Worm (Caenorhabditis elegans) whole organism, midembryonic: ENCODE measurements around the gene sgn-1.

Source experiments
- T22C8.4 ChIP-seq: fragments of 200-800 bp; sonication (Bioruptor generic); IDR thresholded peaks from 2 replicates; pipeline ENCODE4 v1.3.6; 2022; ENCODE audit warnings: missing genetic modification characterization, missing compliant biosample characterization
- flt-1 ChIP-seq: fragments of 200-800 bp; sonication (Bioruptor generic); IDR thresholded peaks from 2 replicates; pipeline ENCODE4 v1.3.6; 2022; ENCODE audit warnings: missing genetic modification characterization, missing compliant biosample characterization
- med-1 ChIP-seq: sonication (generic microtip); optimal IDR thresholded peaks from 2 replicates; lab custom pipeline; 2017; ENCODE audit warnings: missing genetic modification characterization, mild to moderate bottlenecking, missing compliant biosample characterization, antibody characterized with exemption, missing genetic modification reagents; ENCODE audit not compliant: insufficient read depth
- ztf-23 ChIP-seq: fragments of 200-800 bp; sonication (Bioruptor generic); IDR thresholded peaks from 2 replicates; pipeline ENCODE4 v1.3.6; 2022; ENCODE audit warnings: missing genetic modification reagents, missing genetic modification characterization, missing compliant biosample characterization
- ztf-29 ChIP-seq: fragments of 200-800 bp; sonication (Bioruptor generic); IDR thresholded peaks from 2 replicates; pipeline ENCODE4 v1.3.6; 2022; ENCODE audit warnings: missing genetic modification reagents, missing genetic modification characterization, missing compliant biosample characterization

- TF ChIP-seq ztf-23 (GFP tag; lab: Robert Waterston, UW) (0 out of 2 replicates have a peak, but pooled peaks have one; percentile 41), T22C8.4 (no peak), flt-1 (0 out of 2 replicates have a peak, but pooled peaks have one; percentile 56), ztf-29 (GFP tag; lab: Robert Waterston, UW) (no peak), med-1 (GFP tag; lab: Kevin White, UChicago) (no peak)
Observed at ce11 chrII:8789828-8790558, 6.5 kb upstream of the sgn-1 start, which contains the start of gene F07H5.13.
